Fruit fly (Drosophila melanogaster): ENCODE results near the gene Vha100-4.
A peak's percentile ranks its signal among the peaks of the same experiment; 100 is the strongest.

The Vha100-4 gene

DNA sequence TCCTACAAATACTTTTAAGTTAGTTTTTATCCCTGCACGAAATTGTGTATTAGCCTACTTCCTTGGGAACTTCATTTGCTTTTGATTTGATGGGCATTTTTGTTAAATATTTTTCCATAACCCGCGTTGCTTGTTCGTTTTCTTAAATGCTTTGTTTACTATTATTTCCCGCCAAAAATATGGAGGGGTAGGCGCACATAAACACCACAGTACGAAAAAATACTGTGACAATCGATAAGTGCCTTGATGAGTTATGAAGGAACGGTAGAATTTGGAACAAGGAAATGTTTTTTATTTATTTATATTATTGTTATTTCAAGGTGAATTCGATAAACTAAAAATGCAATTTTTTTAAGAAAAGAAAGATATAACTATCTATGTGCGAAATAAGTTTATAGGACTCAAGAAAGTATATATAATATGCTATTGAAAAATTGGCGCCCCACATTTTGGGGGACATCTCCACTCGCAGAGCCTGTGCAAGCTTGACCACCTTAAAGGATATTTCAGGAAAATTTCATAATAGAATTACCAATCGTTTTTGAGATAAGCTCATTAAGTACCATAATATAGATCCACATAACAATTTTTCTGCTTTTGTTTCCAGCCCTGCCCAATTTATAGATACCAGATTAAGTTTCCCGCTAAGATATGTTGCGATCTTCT is 23.5 kb downstream of the Vha100-4 start, which contains the start of the genes WRNexo and Nup43 (continued):
- no peak for TF ChIP-seq Scr (GFP tag; IDR thresholded peaks at IDR 0.05; ENCODE audit: partially characterized antibody)
- TF ChIP-seq CG8478 (optimal IDR thresholded peaks at IDR 0.05), result no peak
- TF ChIP-seq gcm2 (GFP tag; optimal IDR thresholded peaks at IDR 0.05), result no peak
- TF ChIP-seq onecut (GFP tag; IDR thresholded peaks at IDR 0.05), result no peak
- TF ChIP-seq CG12942 (GFP tag; optimal IDR thresholded peaks at IDR 0.05), result peak; percentile 28
- peak; percentile 33 for TF ChIP-seq chn (GFP tag; optimal IDR thresholded peaks at IDR 0.05)
- TF ChIP-seq Nf-YB (GFP tag; optimal IDR thresholded peaks at IDR 0.05), result no peak
- no peak for TF ChIP-seq CG17328 (GFP tag; IDR thresholded peaks at IDR 0.05)
- no peak for TF ChIP-seq so (GFP tag; IDR thresholded peaks at IDR 0.05)
- TF ChIP-seq crol (GFP tag; IDR thresholded peaks at IDR 0.05), result no peak
- peak; percentile 32 for TF ChIP-seq bab2 (GFP tag; optimal IDR thresholded peaks at IDR 0.05)
- peak; percentile 35 for TF ChIP-seq CG18262 (tag; optimal IDR thresholded peaks at IDR 0.05)
- no peak for TF ChIP-seq CG11695 (GFP tag; IDR thresholded peaks at IDR 0.05)
- TF ChIP-seq repo (GFP tag; optimal IDR thresholded peaks at IDR 0.05), result no peak
- TF ChIP-seq tna (GFP tag; IDR thresholded peaks at IDR 0.05; ENCODE audit: partially characterized antibody), result no peak
- peak; percentile 50 for TF ChIP-seq Dref (GFP tag; IDR thresholded peaks at IDR 0.05)
- TF ChIP-seq CG4854 (GFP tag; optimal IDR thresholded peaks at IDR 0.05), result no peak
- no peak for TF ChIP-seq z (GFP tag; IDR thresholded peaks at IDR 0.05)
- no peak for TF ChIP-seq CG4282 (GFP tag; optimal IDR thresholded peaks at IDR 0.05)
- TF ChIP-seq grau (tag; optimal IDR thresholded peaks at IDR 0.05), result peak; percentile 52
- TF ChIP-seq kah (GFP tag; optimal IDR thresholded peaks at IDR 0.05), result no peak
- TF ChIP-seq CG11247 (GFP tag; IDR thresholded peaks at IDR 0.05), result no peak
- no peak for TF ChIP-seq CG32767 (GFP tag; IDR thresholded peaks at IDR 0.05)
- TF ChIP-seq Awh (GFP tag; IDR thresholded peaks at IDR 0.05), result no peak
- TF ChIP-seq Sry-δ (GFP tag; optimal IDR thresholded peaks at IDR 0.05), result peak; percentile 33
- TF ChIP-seq bsh (GFP tag; optimal IDR thresholded peaks at IDR 0.05), result no peak
- TF ChIP-seq CG13894 (tag; optimal IDR thresholded peaks at IDR 0.05), result no peak
- TF ChIP-seq emc (GFP tag; optimal IDR thresholded peaks at IDR 0.05), result no peak
- peak; percentile 16 for TF ChIP-seq Elba2 (GFP tag; optimal IDR thresholded peaks at IDR 0.05)
- no peak for TF ChIP-seq CG14860 (GFP tag; IDR thresholded peaks at IDR 0.05; ENCODE audit: partially characterized antibody)
- TF ChIP-seq CG2678 (tag; optimal IDR thresholded peaks at IDR 0.05), result no peak
- TF ChIP-seq tx (GFP tag; optimal IDR thresholded peaks at IDR 0.05), result no peak
- TF ChIP-seq Rx (GFP tag; IDR thresholded peaks at IDR 0.05), result 0 out of 2 replicates have a peak, but pooled peaks have one; percentile 20
- TF ChIP-seq CG11456 (GFP tag; IDR thresholded peaks at IDR 0.05), result peak; percentile 17; the same call in 1 of the 3 replicates
- no peak for TF ChIP-seq scrt (GFP tag; optimal IDR thresholded peaks at IDR 0.05)
- TF ChIP-seq toy (GFP tag; IDR thresholded peaks at IDR 0.05), result no peak
- no peak for TF ChIP-seq da (GFP tag; optimal IDR thresholded peaks at IDR 0.05)
- no peak for TF ChIP-seq CG34376 (GFP tag; optimal IDR thresholded peaks at IDR 0.05)
- TF ChIP-seq sens (GFP tag), result peak; percentile 90
- no peak for TF ChIP-seq CG11696 (GFP tag; IDR thresholded peaks at IDR 0.05)
- TF ChIP-seq pzg (GFP tag; optimal IDR thresholded peaks at IDR 0.05), result peak; percentile 46
- TF ChIP-seq H15 (GFP tag; IDR thresholded peaks at IDR 0.05), result 0 out of 3 replicates have a peak, but pooled peaks have one; percentile 31
- TF ChIP-seq Ets65A (GFP tag), result peak; percentile 89
- TF ChIP-seq jing (GFP tag; optimal IDR thresholded peaks at IDR 0.05), result no peak
- TF ChIP-seq ATbp (GFP tag; optimal IDR thresholded peaks at IDR 0.05), result no peak
- no peak for TF ChIP-seq sqz (GFP tag; optimal IDR thresholded peaks at IDR 0.05)
- TF ChIP-seq Lhr (GFP tag; optimal IDR thresholded peaks at IDR 0.05), result peak; percentile 44
- no peak for TF ChIP-seq org-1 (GFP tag; optimal IDR thresholded peaks at IDR 0.05)
- peak; percentile 29 for TF ChIP-seq Atf3 (GFP tag; optimal IDR thresholded peaks at IDR 0.05)
- TF ChIP-seq Ravus (GFP tag; IDR thresholded peaks at IDR 0.05), result no peak
- peak; percentile 47; the same call in 1 of the 2 replicates for TF ChIP-seq ranshi (GFP tag; IDR thresholded peaks at IDR 0.05)
- TF ChIP-seq Jarid2 (GFP tag; optimal IDR thresholded peaks at IDR 0.05), result no peak

Measured in whole organism, embryonic.